Fruit fly (Drosophila melanogaster): ENCODE results near the gene Ssb-c31a.

The Ssb-c31a gene

dm6 chr2L:8162307-8163024 lies 48.7 kb upstream of the Ssb-c31a start, which contains the start of gene Acbp1 (continued):
- TF ChIP-seq hbn (GFP tag; IDR thresholded peaks at IDR 0.05; ENCODE audit: partially characterized antibody) (peak; percentile 62), klu (GFP tag; IDR thresholded peaks at IDR 0.05) (peak; percentile 88), CG31388 (GFP tag; optimal IDR thresholded peaks at IDR 0.05) (peak; percentile 73), kah (GFP tag; optimal IDR thresholded peaks at IDR 0.05) (peak; percentile 93), tap (tag; optimal IDR thresholded peaks at IDR 0.05) (peak; percentile 99), dpn (GFP tag; optimal IDR thresholded peaks at IDR 0.05) (peak; percentile 93 to 96), CG1602 (GFP tag; optimal IDR thresholded peaks at IDR 0.05) (peak; percentile 86), Hsf (GFP tag; optimal IDR thresholded peaks at IDR 0.05) (peak; percentile 95), ATbp (GFP tag; optimal IDR thresholded peaks at IDR 0.05) (peak; percentile 95), CG13424 (tag; optimal IDR thresholded peaks at IDR 0.05) (peak; percentile 98), fd102C (GFP tag; optimal IDR thresholded peaks at IDR 0.05) (peak; percentile 94), h (optimal IDR thresholded peaks at IDR 0.05) (no peak), CG6654 (GFP tag; optimal IDR thresholded peaks at IDR 0.05) (peak; percentile 82), pzg (GFP tag; optimal IDR thresholded peaks at IDR 0.05) (peak; percentile 94), grn (GFP tag; optimal IDR thresholded peaks at IDR 0.05) (peak; percentile 67), Kr (GFP tag; optimal IDR thresholded peaks at IDR 0.05) (peak; percentile 92), CG3281 (GFP tag; optimal IDR thresholded peaks at IDR 0.05) (peak; percentile 98), Lhr (GFP tag; optimal IDR thresholded peaks at IDR 0.05) (peak; percentile 91), CG5953 (GFP tag; IDR thresholded peaks at IDR 0.05) (peak; percentile 78), E2f1 (GFP tag; IDR thresholded peaks at IDR 0.05) (peak; percentile 83), ato (GFP tag; IDR thresholded peaks at IDR 0.05; ENCODE audit: partially characterized antibody) (peak; percentile 68), CG17829 (tag; optimal IDR thresholded peaks at IDR 0.05) (peak; percentile 99), ranshi (GFP tag; IDR thresholded peaks at IDR 0.05) (peak; percentile 86), CG15479 (GFP tag; optimal IDR thresholded peaks at IDR 0.05) (peak; percentile 33), pho (GFP tag; optimal IDR thresholded peaks at IDR 0.05) (peak; percentile 97), sim (GFP tag; IDR thresholded peaks at IDR 0.05) (peak; percentile 68), D19B (GFP tag; optimal IDR thresholded peaks at IDR 0.05) (peak; percentile 82), CG13775 (GFP tag; optimal IDR thresholded peaks at IDR 0.05) (peak; percentile 97), Trl (optimal IDR thresholded peaks at IDR 0.05) (peak; percentile 82 to 93), Trl (GFP tag; optimal IDR thresholded peaks at IDR 0.05) (peak; percentile 97), CG3838 (GFP tag; optimal IDR thresholded peaks at IDR 0.05) (peak; percentile 82), knrl (GFP tag; IDR thresholded peaks at IDR 0.05; ENCODE audit: partially characterized antibody) (peak; percentile 77), tio (GFP tag; optimal IDR thresholded peaks at IDR 0.05) (peak; percentile 91), Max (GFP tag; optimal IDR thresholded peaks at IDR 0.05) (peak; percentile 92), p53 (GFP tag; optimal IDR thresholded peaks at IDR 0.05) (peak; percentile 93), Nf-YA (GFP tag; IDR thresholded peaks at IDR 0.05) (peak; percentile 81), CG9932 (GFP tag; IDR thresholded peaks at IDR 0.05) (peak; percentile 96), caup (GFP tag; optimal IDR thresholded peaks at IDR 0.05; ENCODE audit: severe bottlenecking) (peak; percentile 95), fru (optimal IDR thresholded peaks at IDR 0.05) (no peak), cwo (GFP tag; optimal IDR thresholded peaks at IDR 0.05) (peak; percentile 97), Aef1 (GFP tag; IDR thresholded peaks at IDR 0.05) (peak; percentile 90), CG13123 (GFP tag; optimal IDR thresholded peaks at IDR 0.05) (peak; percentile 89), MESR4 (GFP tag; optimal IDR thresholded peaks at IDR 0.05) (peak; percentile 58), CG12659 (GFP tag; optimal IDR thresholded peaks at IDR 0.05) (peak; percentile 97), CG2120 (GFP tag; optimal IDR thresholded peaks at IDR 0.05) (peak; percentile 98), HHEX (GFP tag; optimal IDR thresholded peaks at IDR 0.05) (peak; percentile 98), H15 (GFP tag; IDR thresholded peaks at IDR 0.05) (peak; percentile 88), CG1529 (GFP tag; optimal IDR thresholded peaks at IDR 0.05) (peak; percentile 94), CG2889 (GFP tag; IDR thresholded peaks at IDR 0.05) (peak; percentile 87; the same call in 2 of the 3 replicates), tin (GFP tag; optimal IDR thresholded peaks at IDR 0.05) (peak; percentile 91)

All from whole organism, embryonic.